Fruit fly (Drosophila melanogaster) whole organism, embryonic: ENCODE data around the gene hgo.

ENCODE experiments used
- Asciz ChIP-seq: fragments of 200-800 bp; sonication (Bioruptor generic); optimal IDR thresholded peaks from 2 replicates; lab custom pipeline; 2017; ENCODE audit warnings: missing biosample characterization, mild to moderate bottlenecking, missing genetic modification characterization, missing genetic modification reagents
- Atf6 ChIP-seq: fragments of 200-800 bp; sonication (Bioruptor generic); IDR thresholded peaks from 2 replicates; pipeline ENCODE4 v1.3.6; 2022; ENCODE audit warnings: missing biosample characterization, missing genetic modification characterization
- Bgb ChIP-seq: fragments of 200-800 bp; sonication (Bioruptor generic); IDR thresholded peaks from 2 replicates; pipeline ENCODE4 v1.3.6; 2022; ENCODE audit warnings: missing biosample characterization, missing genetic modification characterization; ENCODE audit not compliant: partially characterized antibody
- CG10321 ChIP-seq: fragments of 200-800 bp; sonication (Bioruptor generic); IDR thresholded peaks from 2 replicates; pipeline ENCODE4 v1.3.6; 2022; ENCODE audit warnings: missing biosample characterization, missing genetic modification characterization
- CG14441 ChIP-seq: fragments of 200-800 bp; sonication (Bioruptor generic); IDR thresholded peaks from 2 replicates; pipeline ENCODE4 v1.3.6; 2022; ENCODE audit warnings: missing biosample characterization, missing genetic modification characterization
- CG14710 ChIP-seq: fragments of 200-800 bp; sonication (Bioruptor generic); optimal IDR thresholded peaks from 3 replicates; lab custom pipeline; 2019; ENCODE audit warnings: missing biosample characterization, mild to moderate bottlenecking, missing genetic modification characterization, moderate library complexity
- CG14860 ChIP-seq: fragments of 200-800 bp; sonication (Bioruptor generic); IDR thresholded peaks from 3 replicates; pipeline ENCODE4 v1.3.6; 2022; ENCODE audit warnings: missing biosample characterization, missing genetic modification characterization; ENCODE audit not compliant: partially characterized antibody
- CG15514 ChIP-seq: fragments of 200-800 bp; sonication (Bioruptor generic); optimal IDR thresholded peaks from 3 replicates; lab custom pipeline; 2017; ENCODE audit warnings: missing biosample characterization, missing genetic modification characterization, mild to moderate bottlenecking, moderate library complexity, missing genetic modification reagents
- CG17186 ChIP-seq: fragments of 200-800 bp; sonication (Bioruptor generic); optimal IDR thresholded peaks from 3 replicates; lab custom pipeline; 2017; ENCODE audit warnings: missing biosample characterization, missing genetic modification reagents, missing genetic modification characterization
- CG17802 ChIP-seq: fragments of 200-800 bp; sonication (Bioruptor generic); optimal IDR thresholded peaks from 2 replicates; lab custom pipeline; 2018; ENCODE audit warnings: missing biosample characterization, mild to moderate bottlenecking, missing genetic modification characterization, moderate library complexity
- CG2116 ChIP-seq: fragments of 200-800 bp; sonication (Bioruptor generic); optimal IDR thresholded peaks from 3 replicates; lab custom pipeline; 2018; ENCODE audit warnings: missing biosample characterization, mild to moderate bottlenecking, missing genetic modification characterization
- CG31365 ChIP-seq: fragments of 200-800 bp; sonication (Bioruptor generic); optimal IDR thresholded peaks from 2 replicates; lab custom pipeline; 2018; ENCODE audit warnings: missing biosample characterization, mild to moderate bottlenecking, missing genetic modification characterization
- CG32767 ChIP-seq: fragments of 200-800 bp; sonication (Bioruptor generic); IDR thresholded peaks from 2 replicates; pipeline ENCODE4 v1.3.6; 2022; ENCODE audit warnings: missing biosample characterization, missing genetic modification characterization
- CG3847 ChIP-seq: fragments of 200-800 bp; sonication (Bioruptor generic); IDR thresholded peaks from 2 replicates; pipeline ENCODE4 v1.3.6; 2022; ENCODE audit warnings: missing biosample characterization, missing genetic modification characterization
- CG4617 ChIP-seq: fragments of 200-800 bp; sonication (Bioruptor generic); optimal IDR thresholded peaks from 3 replicates; lab custom pipeline; 2016; ENCODE audit warnings: missing biosample characterization, missing genetic modification characterization, borderline replicate concordance
- CG6654 ChIP-seq: fragments of 200-800 bp; sonication (Bioruptor generic); optimal IDR thresholded peaks from 2 replicates; lab custom pipeline; 2017; ENCODE audit warnings: missing biosample characterization, mild to moderate bottlenecking, missing genetic modification characterization
- CG8281 ChIP-seq: fragments of 200-800 bp; sonication (Bioruptor generic); optimal IDR thresholded peaks from 2 replicates; lab custom pipeline; 2018; ENCODE audit warnings: missing biosample characterization, mild to moderate bottlenecking, missing genetic modification characterization, moderate library complexity
- CG8924 ChIP-seq: fragments of 200-800 bp; optimal IDR thresholded peaks from 3 replicates; lab custom pipeline; 2019; ENCODE audit warnings: missing biosample characterization, mild to moderate bottlenecking, missing genetic modification characterization, moderate library complexity
- Camta ChIP-seq: fragments of 200-800 bp; sonication (Bioruptor generic); optimal IDR thresholded peaks from 2 replicates; lab custom pipeline; 2016; ENCODE audit warnings: missing biosample characterization, missing genetic modification characterization
- CoRest ChIP-seq: fragments of 200-800 bp; sonication (Bioruptor generic); optimal IDR thresholded peaks from 3 replicates; lab custom pipeline; 2018; ENCODE audit warnings: missing biosample characterization, mild to moderate bottlenecking, missing genetic modification characterization, moderate library complexity
- CrebB ChIP-seq: fragments of 200-800 bp; sonication (Bioruptor generic); optimal IDR thresholded peaks from 3 replicates; lab custom pipeline; 2018; ENCODE audit warnings: missing biosample characterization, mild to moderate bottlenecking, missing genetic modification characterization
- D19B ChIP-seq: fragments of 200-800 bp; sonication (Bioruptor generic); optimal IDR thresholded peaks from 2 replicates; lab custom pipeline; 2017; ENCODE audit warnings: missing biosample characterization, mild to moderate bottlenecking, missing genetic modification characterization
- Dp ChIP-seq: fragments of 200-800 bp; sonication (Bioruptor generic); optimal IDR thresholded peaks from 2 replicates; lab custom pipeline; 2018; ENCODE audit warnings: missing biosample characterization, mild to moderate bottlenecking, missing genetic modification characterization, moderate library complexity
- Drgx ChIP-seq: fragments of 200-800 bp; sonication (Bioruptor generic); IDR thresholded peaks from 2 replicates; pipeline ENCODE4 v1.3.6; 2022; ENCODE audit warnings: missing biosample characterization, missing genetic modification characterization
- HLH4C ChIP-seq: fragments of 200-800 bp; sonication (Bioruptor generic); IDR thresholded peaks from 3 replicates; pipeline ENCODE4 v1.3.6; 2022; ENCODE audit warnings: missing biosample characterization, missing genetic modification characterization; ENCODE audit not compliant: partially characterized antibody
- Hr39 ChIP-seq: fragments of >200 bp; optimal IDR thresholded peaks from 2 replicates; lab custom pipeline; 2017
- MBD-R2 ChIP-seq: fragments of 200-800 bp; sonication (Bioruptor generic); IDR thresholded peaks from 2 replicates; pipeline ENCODE4 v1.3.6; 2022; ENCODE audit warnings: missing biosample characterization, missing genetic modification characterization
- Max ChIP-seq: fragments of 200-800 bp; sonication (Bioruptor generic); optimal IDR thresholded peaks from 2 replicates; lab custom pipeline; 2016; ENCODE audit warnings: missing biosample characterization, mild to moderate bottlenecking, missing genetic modification characterization
- Optix ChIP-seq: fragments of 200-800 bp; sonication (Bioruptor generic); IDR thresholded peaks from 3 replicates; pipeline ENCODE4 v1.3.6; 2022; ENCODE audit warnings: missing biosample characterization, missing genetic modification characterization
- PHDP ChIP-seq: fragments of 200-800 bp; sonication (Bioruptor generic); optimal IDR thresholded peaks from 3 replicates; lab custom pipeline; 2018; ENCODE audit warnings: missing biosample characterization, mild to moderate bottlenecking, missing genetic modification characterization, moderate library complexity
- Sry-δ ChIP-seq: fragments of 200-800 bp; sonication (Bioruptor generic); optimal IDR thresholded peaks from 2 replicates; lab custom pipeline; 2016; ENCODE audit warnings: missing biosample characterization, missing genetic modification characterization
- ab ChIP-seq: fragments of 200-800 bp; sonication (Bioruptor generic); optimal IDR thresholded peaks from 2 replicates; lab custom pipeline; 2016; ENCODE audit warnings: missing biosample characterization, missing genetic modification characterization
- cad ChIP-seq: fragments of >200 bp; optimal IDR thresholded peaks from 2 replicates; lab custom pipeline; 2017; ENCODE audit warnings: missing biosample characterization, missing genetic modification characterization
- cg ChIP-seq: fragments of 200-800 bp; sonication (Bioruptor generic); optimal IDR thresholded peaks from 3 replicates; lab custom pipeline; 2019; ENCODE audit warnings: missing biosample characterization, mild to moderate bottlenecking, missing genetic modification characterization, moderate library complexity
- cwo ChIP-seq: fragments of 200-800 bp; sonication (Bioruptor generic); optimal IDR thresholded peaks from 3 replicates; lab custom pipeline; 2017; ENCODE audit warnings: missing biosample characterization, missing genetic modification characterization, mild to moderate bottlenecking, moderate library complexity, missing genetic modification reagents
- dan ChIP-seq: fragments of 200-800 bp; sonication (Bioruptor generic); IDR thresholded peaks from 2 replicates; pipeline ENCODE4 v1.3.6; 2022; ENCODE audit warnings: missing biosample characterization, missing genetic modification characterization
- dati ChIP-seq: fragments of 200-800 bp; sonication (Bioruptor generic); IDR thresholded peaks from 2 replicates; pipeline ENCODE4 v1.3.6; 2022; ENCODE audit warnings: missing biosample characterization, missing genetic modification characterization
- dimm ChIP-seq: fragments of 200-800 bp; sonication (Bioruptor generic); IDR thresholded peaks from 2 replicates; pipeline ENCODE4 v1.3.6; 2022; ENCODE audit warnings: missing biosample characterization, missing genetic modification characterization
- esg ChIP-seq: fragments of 200-800 bp; sonication (Bioruptor generic); conservative IDR thresholded peaks from 2 replicates; pipeline ENCODE4 v1.3.6; 2022; ENCODE audit warnings: missing biosample characterization, missing genetic modification characterization
- onecut ChIP-seq: fragments of 200-800 bp; sonication (Bioruptor generic); IDR thresholded peaks from 2 replicates; pipeline ENCODE4 v1.3.6; 2022; ENCODE audit warnings: missing biosample characterization, missing genetic modification characterization
- p53 ChIP-seq: fragments of 200-800 bp; sonication (Bioruptor generic); optimal IDR thresholded peaks from 2 replicates; lab custom pipeline; 2016; ENCODE audit warnings: missing biosample characterization, missing genetic modification characterization
- row ChIP-seq: fragments of 200-800 bp; sonication (Bioruptor generic); IDR thresholded peaks from 3 replicates; pipeline ENCODE4 v1.3.6; 2022; ENCODE audit warnings: missing biosample characterization, missing genetic modification characterization
- scrt ChIP-seq: fragments of 200-800 bp; sonication (Bioruptor generic); optimal IDR thresholded peaks from 2 replicates; lab custom pipeline; 2018; ENCODE audit warnings: missing biosample characterization, mild to moderate bottlenecking, missing genetic modification characterization, moderate library complexity
- seq ChIP-seq: fragments of 200-800 bp; sonication (Bioruptor generic); IDR thresholded peaks from 2 replicates; pipeline ENCODE4 v1.3.6; 2022; ENCODE audit warnings: missing biosample characterization, missing genetic modification characterization
- sob ChIP-seq: fragments of 200-800 bp; sonication (Bioruptor generic); IDR thresholded peaks from 2 replicates; pipeline ENCODE4 v1.3.6; 2022; ENCODE audit warnings: missing biosample characterization, missing genetic modification characterization
- trem ChIP-seq: fragments of 200-800 bp; optimal IDR thresholded peaks from 3 replicates; lab custom pipeline; 2019; ENCODE audit warnings: missing biosample characterization, mild to moderate bottlenecking, missing genetic modification characterization, moderate library complexity
- twi ChIP-seq: fragments of 200-800 bp; optimal IDR thresholded peaks from 2 replicates; lab custom pipeline; 2019; ENCODE audit warnings: missing biosample characterization, mild to moderate bottlenecking, missing genetic modification characterization, moderate library complexity
- usp ChIP-seq: fragments of >200 bp; optimal IDR thresholded peaks from 2 replicates; lab custom pipeline; 2017; ENCODE audit warnings: missing biosample characterization, missing genetic modification characterization
- zen ChIP-seq: fragments of 200-800 bp; sonication (Bioruptor generic); optimal IDR thresholded peaks from 3 replicates; lab custom pipeline; 2018; ENCODE audit warnings: missing biosample characterization, mild to moderate bottlenecking, missing genetic modification characterization, moderate library complexity
- zfh2 ChIP-seq: fragments of 200-800 bp; sonication (Bioruptor generic); optimal IDR thresholded peaks from 2 replicates; lab custom pipeline; 2016; ENCODE audit warnings: missing biosample characterization, missing genetic modification characterization

hgo gene

dm6 chr2L:11130151-11131008 is 5.8 kb upstream of the hgo start, which contains the start of the genes RfC38 and CG4751 (continued):
- TF ChIP-seq dati (GFP tag; lab: Robert Waterston, UW) (no peak), CG10321 (no peak), scrt (no peak), CG3847 (GFP tag; lab: Robert Waterston, UW) (no peak), CoRest (peak; percentile 55), D19B (GFP tag; lab: Kevin White, UChicago) (no peak), cg (GFP tag; lab: Kevin White, UChicago) (no peak), usp (GFP tag; lab: Kevin White, UChicago) (no peak), twi (tag; lab: Kevin White, UChicago) (no peak), CG15514 (peak; percentile 46), CrebB (tag; lab: Kevin White, UChicago) (no peak), esg (GFP tag; lab: Robert Waterston, UW) (no peak), Dp (GFP tag; lab: Kevin White, UChicago) (peak; percentile 65), MBD-R2 (peak; percentile 74), CG17802 (tag; lab: Kevin White, UChicago) (no peak), cad (GFP tag; lab: Kevin White, UChicago) (no peak), ab (no peak), CG8281 (tag; lab: Kevin White, UChicago) (no peak), onecut (no peak), CG17186 (GFP tag; lab: Kevin White, UChicago) (peak; percentile 31), CG2116 (peak; percentile 73), PHDP (tag; lab: Kevin White, UChicago) (no peak), HLH4C (GFP tag; lab: Robert Waterston, UW) (peak; percentile 67), CG8924 (peak; percentile 1), CG14710 (tag; lab: Kevin White, UChicago) (peak; percentile 65), row (peak; percentile 54; the same call in 2 of the 3 replicates), CG6654 (GFP tag; lab: Kevin White, UChicago) (no peak), Asciz (GFP tag; lab: Kevin White, UChicago) (no peak), CG14860 (GFP tag; lab: Robert Waterston, UW) (peak; percentile 61; the same call in 2 of the 3 replicates), dan (GFP tag; lab: Robert Waterston, UW) (no peak), CG14441 (GFP tag; lab: Robert Waterston, UW) (no peak), dimm (no peak), trem (peak; percentile 67), p53 (GFP tag; lab: Kevin White, UChicago) (peak; percentile 19), Atf6 (GFP tag; lab: Robert Waterston, UW) (no peak), seq (GFP tag; lab: Robert Waterston, UW) (no peak), Optix (GFP tag; lab: Robert Waterston, UW) (no peak), zfh2 (GFP tag; lab: Kevin White, UChicago) (no peak), Camta (no peak), zen (peak; percentile 73), CG31365 (tag; lab: Kevin White, UChicago) (no peak), Hr39 (no peak), Bgb (peak; percentile 67), cwo (GFP tag; lab: Kevin White, UChicago) (no peak), CG32767 (GFP tag; lab: Robert Waterston, UW) (0 out of 2 replicates have a peak, but pooled peaks have one; percentile 8), CG4617 (GFP tag; lab: Kevin White, UChicago) (peak; percentile 94), Sry-δ (GFP tag; lab: Kevin White, UChicago) (peak; percentile 48), Drgx (GFP tag; lab: Robert Waterston, UW) (no peak), Max (GFP tag; lab: Kevin White, UChicago) (peak; percentile 2), sob (GFP tag; lab: Robert Waterston, UW) (no peak)
